Fruit fly (Drosophila melanogaster): Measurements from ENCODE around the gene TotE.
A peak's percentile ranks its signal among the peaks of the same experiment; 100 is the strongest.

The TotE gene

dm6 chr2L:19937804-19938461 lies 24.6 kb upstream of the TotE start (continued):
- TF ChIP-seq CG33213 (GFP tag; optimal IDR thresholded peaks at IDR 0.05) (no peak), CG4360 (GFP tag; IDR thresholded peaks at IDR 0.05) (no peak), CG31388 (GFP tag; optimal IDR thresholded peaks at IDR 0.05) (no peak), CG8290 (GFP tag; optimal IDR thresholded peaks at IDR 0.05) (no peak), CG8290 (tag; optimal IDR thresholded peaks at IDR 0.05) (no peak), org-1 (GFP tag; optimal IDR thresholded peaks at IDR 0.05) (no peak), CG3726 (GFP tag; IDR thresholded peaks at IDR 0.05) (peak; percentile 25; the same call in 1 of the 3 replicates), Mad (GFP tag; optimal IDR thresholded peaks at IDR 0.05) (no peak), H15 (GFP tag; IDR thresholded peaks at IDR 0.05) (no peak), NK7.1 (GFP tag; optimal IDR thresholded peaks at IDR 0.05) (no peak), HLH54F (GFP tag; optimal IDR thresholded peaks at IDR 0.05) (no peak), CG7556 (GFP tag; optimal IDR thresholded peaks at IDR 0.05) (no peak), scrt (GFP tag; optimal IDR thresholded peaks at IDR 0.05) (no peak)

dm6 chr2L:19936131-19936530 lies 22.8 kb upstream of the TotE start:
- peak; percentile 15 for TF ChIP-seq CG2712 (tag; optimal IDR thresholded peaks at IDR 0.05)
- TF ChIP-seq Drgx (GFP tag; IDR thresholded peaks at IDR 0.05): peak; percentile 74

dm6 chr2L:19935085-19935846 lies 21.9 kb upstream of the TotE start:
- TF ChIP-seq CG11695 (GFP tag; IDR thresholded peaks at IDR 0.05): 0 out of 3 replicates have a peak, but pooled peaks have one; percentile 25
- peak; percentile 26 for TF ChIP-seq CG1233 (GFP tag; optimal IDR thresholded peaks at IDR 0.05)
- TF ChIP-seq Dad (GFP tag; optimal IDR thresholded peaks at IDR 0.05): peak; percentile 39
- peak; percentile 50 for TF ChIP-seq kni (GFP tag; optimal IDR thresholded peaks at IDR 0.05)
- peak; percentile 44; the same call in 1 of the 2 replicates for TF ChIP-seq Drgx (GFP tag; IDR thresholded peaks at IDR 0.05)
- no peak for TF ChIP-seq onecut (GFP tag; IDR thresholded peaks at IDR 0.05)
- TF ChIP-seq ind (GFP tag; optimal IDR thresholded peaks at IDR 0.05): no peak
- TF ChIP-seq tna (GFP tag; IDR thresholded peaks at IDR 0.05; ENCODE audit: partially characterized antibody): peak; percentile 55; the same call in 1 of the 2 replicates
- peak; percentile 70 for TF ChIP-seq Bgb (GFP tag; IDR thresholded peaks at IDR 0.05; ENCODE audit: partially characterized antibody)
- TF ChIP-seq Elba2 (GFP tag; optimal IDR thresholded peaks at IDR 0.05): no peak
- peak; percentile 10 for TF ChIP-seq CG18619 (GFP tag; optimal IDR thresholded peaks at IDR 0.05)
- 0 out of 3 replicates have a peak, but pooled peaks have one; percentile 21 for TF ChIP-seq CG14050 (GFP tag; IDR thresholded peaks at IDR 0.05)
- TF ChIP-seq Dek (tag; optimal IDR thresholded peaks at IDR 0.05): peak; percentile 13
- TF ChIP-seq so (GFP tag; IDR thresholded peaks at IDR 0.05): peak; percentile 49; the same call in 1 of the 3 replicates
- 0 out of 2 replicates have a peak, but pooled peaks have one; percentile 11 for TF ChIP-seq CG5953 (GFP tag; IDR thresholded peaks at IDR 0.05)
- TF ChIP-seq HmgZ (tag; optimal IDR thresholded peaks at IDR 0.05): peak; percentile 70
- 0 out of 2 replicates have a peak, but pooled peaks have one; percentile 12 for TF ChIP-seq CG31224 (GFP tag; IDR thresholded peaks at IDR 0.05)
- TF ChIP-seq CG3163 (GFP tag; optimal IDR thresholded peaks at IDR 0.05): peak; percentile 16
- TF ChIP-seq CG34376 (GFP tag; optimal IDR thresholded peaks at IDR 0.05): peak; percentile 43
- TF ChIP-seq Hr51 (GFP tag; optimal IDR thresholded peaks at IDR 0.05): no peak
- TF ChIP-seq ERR (GFP tag; optimal IDR thresholded peaks at IDR 0.05): peak; percentile 10
- TF ChIP-seq E2f1 (GFP tag; IDR thresholded peaks at IDR 0.05): peak; percentile 29; the same call in 1 of the 2 replicates
- TF ChIP-seq Atf6 (GFP tag; IDR thresholded peaks at IDR 0.05): peak; percentile 52; the same call in 1 of the 2 replicates
- no peak for TF ChIP-seq kay (GFP tag; optimal IDR thresholded peaks at IDR 0.05)
- TF ChIP-seq CG11085 (GFP tag; IDR thresholded peaks at IDR 0.05): no peak
- TF ChIP-seq CG18011 (GFP tag; optimal IDR thresholded peaks at IDR 0.05): no peak
- TF ChIP-seq Asciz (GFP tag; optimal IDR thresholded peaks at IDR 0.05): no peak
- TF ChIP-seq cas (GFP tag; IDR thresholded peaks at IDR 0.05): 0 out of 2 replicates have a peak, but pooled peaks have one; percentile 14
- peak; percentile 87 for TF ChIP-seq Med (GFP tag)
- TF ChIP-seq Stat92E (GFP tag; optimal IDR thresholded peaks at IDR 0.05): peak in 1 of 3 experiments; percentile 39
- TF ChIP-seq CG2712 (tag; optimal IDR thresholded peaks at IDR 0.05): peak; percentile 17
- peak; percentile 20 for TF ChIP-seq Xbp1 (GFP tag; optimal IDR thresholded peaks at IDR 0.05)

Measured in whole organism, embryonic.